Fruit fly (Drosophila melanogaster): ENCODE data around the gene LManVI.

Gene LManVI

dm6 chr2L:8732702-8733101 is 48.4 kb downstream of the LManVI start (continued):
- TF ChIP-seq CG18476 (GFP tag; optimal IDR thresholded peaks at IDR 0.05) (no peak), lmd (GFP tag; IDR thresholded peaks at IDR 0.05) (peak; percentile 37), MBD-R2 (GFP tag; IDR thresholded peaks at IDR 0.05) (no peak), chinmo (GFP tag; IDR thresholded peaks at IDR 0.05; ENCODE audit: partially characterized antibody) (peak; percentile 57; the same call in 1 of the 4 replicates), zfh2 (GFP tag; optimal IDR thresholded peaks at IDR 0.05) (peak; percentile 33), CG7556 (GFP tag; optimal IDR thresholded peaks at IDR 0.05) (no peak), CG18262 (tag; optimal IDR thresholded peaks at IDR 0.05) (no peak), fd102C (GFP tag; optimal IDR thresholded peaks at IDR 0.05) (no peak), CG8478 (optimal IDR thresholded peaks at IDR 0.05) (no peak), ranshi (GFP tag; IDR thresholded peaks at IDR 0.05) (0 out of 2 replicates have a peak, but pooled peaks have one; percentile 14), tap (tag; optimal IDR thresholded peaks at IDR 0.05) (no peak), Chrac-16 (GFP tag; optimal IDR thresholded peaks at IDR 0.05) (peak; percentile 23), cad (GFP tag; optimal IDR thresholded peaks at IDR 0.05) (no peak), kni (GFP tag; optimal IDR thresholded peaks at IDR 0.05) (no peak), pho (GFP tag; optimal IDR thresholded peaks at IDR 0.05) (no peak), YL-1 (GFP tag; optimal IDR thresholded peaks at IDR 0.05) (no peak), odd (GFP tag; optimal IDR thresholded peaks at IDR 0.05) (no peak), Fer1 (GFP tag; optimal IDR thresholded peaks at IDR 0.05) (no peak), CG9876 (GFP tag; optimal IDR thresholded peaks at IDR 0.05) (no peak), maf-S (GFP tag; optimal IDR thresholded peaks at IDR 0.05) (no peak), CHES-1-like (GFP tag; optimal IDR thresholded peaks at IDR 0.05) (no peak), insv (GFP tag; optimal IDR thresholded peaks at IDR 0.05) (no peak), dimm (GFP tag; IDR thresholded peaks at IDR 0.05) (no peak), CG11398 (GFP tag; optimal IDR thresholded peaks at IDR 0.05) (no peak), CG17568 (GFP tag; optimal IDR thresholded peaks at IDR 0.05) (no peak), CG11093 (GFP tag; IDR thresholded peaks at IDR 0.05) (no peak), MESR4 (GFP tag; optimal IDR thresholded peaks at IDR 0.05) (no peak), CG10543 (GFP tag; optimal IDR thresholded peaks at IDR 0.05) (no peak), cwo (GFP tag; optimal IDR thresholded peaks at IDR 0.05) (peak; percentile 14), Hr51 (GFP tag; optimal IDR thresholded peaks at IDR 0.05) (peak in 1 of 2 experiments; percentile 46), Abd-B (GFP tag; optimal IDR thresholded peaks at IDR 0.05) (peak; percentile 53), CG15479 (GFP tag; optimal IDR thresholded peaks at IDR 0.05) (no peak), so (GFP tag; IDR thresholded peaks at IDR 0.05) (peak; percentile 53; the same call in 2 of the 3 replicates), unpg (GFP tag; optimal IDR thresholded peaks at IDR 0.05) (no peak), Atf-2 (GFP tag; optimal IDR thresholded peaks at IDR 0.05) (no peak), grau (tag; optimal IDR thresholded peaks at IDR 0.05) (no peak), CG6254 (GFP tag; optimal IDR thresholded peaks at IDR 0.05) (no peak), dysf (GFP tag; IDR thresholded peaks at IDR 0.05) (peak; percentile 64; the same call in 1 of the 3 replicates), Elba2 (GFP tag; optimal IDR thresholded peaks at IDR 0.05) (no peak), Dip2 (GFP tag; IDR thresholded peaks at IDR 0.05) (no peak), gsb-n (tag; optimal IDR thresholded peaks at IDR 0.05) (no peak), CG6813 (GFP tag; optimal IDR thresholded peaks at IDR 0.05) (no peak), Tbp (GFP tag; optimal IDR thresholded peaks at IDR 0.05) (no peak), Usf (GFP tag; optimal IDR thresholded peaks at IDR 0.05) (no peak), Awh (GFP tag; IDR thresholded peaks at IDR 0.05) (peak; percentile 62), prd (optimal IDR thresholded peaks at IDR 0.05) (no peak), prd (GFP tag; IDR thresholded peaks at IDR 0.05) (peak; percentile 74), crol (GFP tag; IDR thresholded peaks at IDR 0.05) (no peak), CG15696 (tag; optimal IDR thresholded peaks at IDR 0.05) (no peak), Fer2 (tag; optimal IDR thresholded peaks at IDR 0.05) (no peak), kay (GFP tag; optimal IDR thresholded peaks at IDR 0.05) (no peak), Vsx1 (GFP tag; optimal IDR thresholded peaks at IDR 0.05) (no peak)

Measured in whole organism, embryonic.